Worm (Caenorhabditis elegans): Measurements from ENCODE around the gene Y79H2A.3.

Y79H2A.3 gene

ce11 chrIII:12013718-12014117, 38.4 kb downstream of the Y79H2A.3 start:
- TF ChIP-seq ceh-28 (tag; optimal IDR thresholded peaks at IDR 0.05) (peak; percentile 68), zfp-2 (tag; optimal IDR thresholded peaks at IDR 0.05) (no peak)

ce11 chrIII:12013054-12013453, 39.1 kb downstream of the Y79H2A.3 start:
- TF ChIP-seq attf-4 (tag; optimal IDR thresholded peaks at IDR 0.05) (no peak), hif-1 (tag; optimal IDR thresholded peaks at IDR 0.05) (no peak), lin-29 (GFP tag; IDR thresholded peaks at IDR 0.05) (no peak), aha-1 (tag) (peak; percentile 51), nhr-111 (GFP tag; optimal IDR thresholded peaks at IDR 0.05) (no peak), mxl-3 (GFP tag; optimal IDR thresholded peaks at IDR 0.05) (peak; percentile 9), nhr-28 (tag; optimal IDR thresholded peaks at IDR 0.05) (peak; percentile 9), set-16 (GFP tag; IDR thresholded peaks at IDR 0.05) (no peak), dpl-1 (GFP tag; optimal IDR thresholded peaks at IDR 0.05) (no peak), hlh-30 (tag; optimal IDR thresholded peaks at IDR 0.05; ENCODE audit: insufficient read depth) (no peak), zfp-3 (GFP tag; conservative IDR thresholded peaks at IDR 0.05) (no peak)

ce11 chrIII:12009764-12010163, 42.3 kb downstream of the Y79H2A.3 start:
- TF ChIP-seq zag-1 (tag; optimal IDR thresholded peaks at IDR 0.05) (no peak), pqm-1 (tag; optimal IDR thresholded peaks at IDR 0.05) (no peak), ztf-11 (tag; optimal IDR thresholded peaks at IDR 0.05) (no peak), hlh-30 (tag; optimal IDR thresholded peaks at IDR 0.05; ENCODE audit: insufficient read depth) (peak; percentile 39), nhr-111 (GFP tag; optimal IDR thresholded peaks at IDR 0.05) (no peak), nhr-10 (tag; optimal IDR thresholded peaks at IDR 0.05) (no peak), ZK546.5 (tag; optimal IDR thresholded peaks at IDR 0.05) (no peak)

ce11 chrIII:12009321-12009720, 42.8 kb downstream of the Y79H2A.3 start:
- TF ChIP-seq unc-62 (GFP tag; optimal IDR thresholded peaks at IDR 0.05 in 1 of 2) (peak in 1 of 2 experiments; percentile 1), unc-62 (tag; optimal IDR thresholded peaks at IDR 0.05) (no peak), mdl-1 (tag; optimal IDR thresholded peaks at IDR 0.05) (no peak), set-16 (GFP tag; IDR thresholded peaks at IDR 0.05) (no peak), aha-1 (tag) (peak; percentile 91), dmd-6 (GFP tag; IDR thresholded peaks at IDR 0.05) (no peak), lin-15B (tag; optimal IDR thresholded peaks at IDR 0.05) (no peak)

- TF ChIP-seq dmd-6 (GFP tag; IDR thresholded peaks at IDR 0.05) (peak; percentile 28; the same call in 1 of the 2 replicates), aha-1 (tag) (peak; percentile 28)
Observed at ce11 chrIII:12005871-12006358, 46.2 kb downstream of the Y79H2A.3 start.

ce11 chrIII:12005052-12005451, 47.1 kb downstream of the Y79H2A.3 start:
- TF ChIP-seq hlh-30 (tag; optimal IDR thresholded peaks at IDR 0.05; ENCODE audit: insufficient read depth) (peak; percentile 50), nhr-28 (tag; optimal IDR thresholded peaks at IDR 0.05) (peak; percentile 77)

ce11 chrIII:12003264-12003663, 48.8 kb downstream of the Y79H2A.3 start:
- TF ChIP-seq tra-1 (GFP tag; IDR thresholded peaks at IDR 0.05) (peak; percentile 70; the same call in 1 of the 2 replicates), hlh-30 (tag; optimal IDR thresholded peaks at IDR 0.05; ENCODE audit: insufficient read depth) (peak; percentile 89), F26F4.8 (GFP tag; conservative IDR thresholded peaks at IDR 0.05) (no peak), nhr-76 (tag; optimal IDR thresholded peaks at IDR 0.05) (no peak), ceh-44 (GFP tag; IDR thresholded peaks at IDR 0.05) (no peak), mes-2 (tag; optimal IDR thresholded peaks at IDR 0.05; ENCODE audit: poor library complexity, severe bottlenecking) (peak; percentile 79), ces-1 (GFP tag; optimal IDR thresholded peaks at IDR 0.05) (no peak), nhr-11 (tag; optimal IDR thresholded peaks at IDR 0.05) (peak; percentile 38), Y5F2A.4 (GFP tag; optimal IDR thresholded peaks at IDR 0.05) (no peak), dmd-6 (GFP tag; IDR thresholded peaks at IDR 0.05) (peak; percentile 92), unc-62 (GFP tag; optimal IDR thresholded peaks at IDR 0.05 in 1 of 2) (peak; percentile 55 to 58), unc-62 (tag; optimal IDR thresholded peaks at IDR 0.05) (no peak), dpl-1 (GFP tag; optimal IDR thresholded peaks at IDR 0.05) (peak; percentile 12), mxl-3 (GFP tag; optimal IDR thresholded peaks at IDR 0.05) (peak; percentile 81), pha-4 (GFP tag; IDR thresholded peaks at IDR 0.05) (no peak; the same call in 1 of the 2 replicates), pha-4 (tag; optimal IDR thresholded peaks at IDR 0.05) (peak; percentile 19), lin-13 (GFP tag; optimal IDR thresholded peaks at IDR 0.05) (peak; percentile 25), daf-16 (GFP tag; optimal IDR thresholded peaks at IDR 0.05) (no peak), daf-16 (tag; optimal IDR thresholded peaks at IDR 0.05) (peak; percentile 99), nhr-48 (tag; optimal IDR thresholded peaks at IDR 0.05) (peak; percentile 92), skn-1 (tag; optimal IDR thresholded peaks at IDR 0.05) (no peak), F44E2.7 (GFP tag; IDR thresholded peaks at IDR 0.05) (no peak), nhr-28 (tag; optimal IDR thresholded peaks at IDR 0.05) (peak; percentile 95), ztf-11 (tag; optimal IDR thresholded peaks at IDR 0.05) (no peak)
